Worm (Caenorhabditis elegans): ENCODE measurements around the gene srlf-13.

srlf-13 gene

DNA sequence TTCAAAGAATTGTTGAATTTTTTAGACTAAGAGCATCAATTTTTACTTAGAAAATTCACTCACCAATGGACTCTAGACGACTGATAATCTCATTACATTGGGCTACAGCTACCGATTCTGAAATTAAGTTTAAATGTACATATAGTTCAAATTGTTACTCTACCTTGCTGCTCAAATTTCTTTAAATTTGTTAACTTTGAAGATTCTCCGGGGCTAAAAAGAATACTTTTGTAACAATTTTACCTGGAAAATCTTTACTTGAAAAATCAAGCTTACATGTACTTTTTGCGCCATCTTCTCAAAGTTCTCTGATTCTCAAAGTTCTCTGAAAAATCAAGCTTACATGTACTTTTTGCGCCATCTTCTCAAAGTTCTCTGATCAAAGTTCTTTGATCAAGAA lies 16.9 kb downstream of the srlf-13 start, which contains the start of gene sdz-13:
Gene sdz-13, minus strand, starts transcription at position 101 of the 400 bp plus-strand sequence.
- TF ChIP-seq W03F9.2 (tag; optimal IDR thresholded peaks at IDR 0.05) (no peak), dao-5 (tag; optimal IDR thresholded peaks at IDR 0.05) (no peak), him-1 (tag; optimal IDR thresholded peaks at IDR 0.05) (no peak)

DNA sequence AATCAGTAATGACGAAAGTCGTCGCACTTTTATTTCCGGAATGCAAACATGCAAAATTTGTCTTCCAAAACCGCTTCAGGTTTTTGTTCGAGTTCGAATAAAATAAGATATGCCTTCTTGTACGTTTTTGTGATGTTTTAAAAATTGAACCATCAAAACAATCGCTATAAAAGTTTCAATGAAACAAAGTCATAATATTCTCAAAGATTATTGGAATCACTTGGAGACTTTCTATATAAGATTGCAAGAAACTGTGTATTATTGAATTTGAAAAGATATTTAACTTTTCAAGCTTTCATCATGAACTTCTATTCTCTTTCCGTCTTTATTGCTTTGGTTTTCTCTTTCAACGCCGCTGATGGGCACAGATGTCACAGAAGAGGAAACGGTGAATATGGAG lies 19.6 kb downstream of the srlf-13 start, which contains the start of gene fipr-14:
Gene fipr-14, plus strand, starts transcription at position 301 of the 400 bp plus-strand sequence.
- TF ChIP-seq dao-5 (tag; optimal IDR thresholded peaks at IDR 0.05) = no peak

DNA sequence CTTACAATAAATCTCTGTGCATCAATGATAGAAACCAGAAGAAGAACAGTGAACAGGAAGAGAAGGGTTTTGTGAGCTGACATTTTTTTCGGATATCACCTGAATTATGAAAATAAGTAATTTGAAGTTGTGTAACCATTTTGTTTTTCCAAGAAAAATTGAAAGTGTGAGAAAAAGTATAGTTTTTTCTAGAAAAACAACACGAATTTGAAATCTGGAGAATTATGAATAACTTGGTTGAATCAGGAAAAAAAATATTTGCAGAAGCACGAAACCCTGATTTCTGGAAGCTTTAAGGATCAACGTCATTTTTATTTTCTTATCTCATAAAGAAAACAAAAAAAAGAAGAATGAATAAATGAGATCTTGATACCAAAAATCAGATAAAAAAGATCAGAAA lies 21.9 kb downstream of the srlf-13 start, which contains the start of gene F13E9.12:
Gene F13E9.12, minus strand, starts transcription at position 101 of the 400 bp plus-strand sequence.
- TF ChIP-seq dao-5 (tag; optimal IDR thresholded peaks at IDR 0.05) = no peak
- TF ChIP-seq W03F9.2 (tag; optimal IDR thresholded peaks at IDR 0.05) = no peak
- no peak for TF ChIP-seq him-1 (tag; optimal IDR thresholded peaks at IDR 0.05)

DNA sequence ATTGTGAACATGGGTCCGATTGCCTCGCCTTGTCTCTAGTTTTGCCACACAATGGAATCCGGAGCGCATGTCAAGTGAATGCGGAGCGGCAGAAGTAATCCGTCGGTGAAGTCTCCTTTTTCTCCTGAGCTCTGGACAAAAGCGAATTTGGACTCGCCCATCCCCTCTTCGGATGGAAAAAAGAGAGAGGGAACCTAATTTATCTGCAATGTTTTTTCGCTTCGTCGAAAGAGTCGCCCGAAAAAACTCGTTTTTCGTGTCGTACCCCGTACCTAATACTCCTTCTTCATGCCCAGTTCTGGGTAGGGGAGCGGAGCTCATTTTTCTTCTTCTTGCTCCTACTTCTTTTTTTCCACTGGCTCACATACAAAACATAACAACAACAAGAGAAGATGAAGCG lies 26.3 kb downstream of the srlf-13 start:
- peak; percentile 1 for TF ChIP-seq him-1 (tag; optimal IDR thresholded peaks at IDR 0.05)
- no peak for TF ChIP-seq W03F9.2 (tag; optimal IDR thresholded peaks at IDR 0.05)
- no peak for TF ChIP-seq dao-5 (tag; optimal IDR thresholded peaks at IDR 0.05)

DNA sequence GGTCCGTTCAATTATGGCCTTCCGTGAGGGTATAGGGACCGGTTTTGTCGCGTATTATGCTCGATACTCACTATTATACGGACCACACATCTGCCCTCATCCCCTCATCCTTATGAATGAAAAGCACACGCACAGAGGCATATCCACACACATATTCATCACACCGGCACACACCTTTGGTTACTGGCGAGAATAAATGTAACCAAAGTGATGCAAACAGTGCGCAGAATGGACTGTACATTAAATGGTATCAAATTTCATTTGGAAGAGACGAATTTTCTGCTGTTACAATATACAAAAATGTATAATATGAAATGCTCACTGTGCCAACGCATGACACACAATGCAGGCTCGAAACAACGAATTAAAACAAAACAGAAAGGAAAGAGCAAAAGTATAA lies 26.8 kb downstream of the srlf-13 start:
- TF ChIP-seq W03F9.2 (tag; optimal IDR thresholded peaks at IDR 0.05) (no peak), him-1 (tag; optimal IDR thresholded peaks at IDR 0.05) (no peak), dao-5 (tag; optimal IDR thresholded peaks at IDR 0.05) (no peak)

DNA sequence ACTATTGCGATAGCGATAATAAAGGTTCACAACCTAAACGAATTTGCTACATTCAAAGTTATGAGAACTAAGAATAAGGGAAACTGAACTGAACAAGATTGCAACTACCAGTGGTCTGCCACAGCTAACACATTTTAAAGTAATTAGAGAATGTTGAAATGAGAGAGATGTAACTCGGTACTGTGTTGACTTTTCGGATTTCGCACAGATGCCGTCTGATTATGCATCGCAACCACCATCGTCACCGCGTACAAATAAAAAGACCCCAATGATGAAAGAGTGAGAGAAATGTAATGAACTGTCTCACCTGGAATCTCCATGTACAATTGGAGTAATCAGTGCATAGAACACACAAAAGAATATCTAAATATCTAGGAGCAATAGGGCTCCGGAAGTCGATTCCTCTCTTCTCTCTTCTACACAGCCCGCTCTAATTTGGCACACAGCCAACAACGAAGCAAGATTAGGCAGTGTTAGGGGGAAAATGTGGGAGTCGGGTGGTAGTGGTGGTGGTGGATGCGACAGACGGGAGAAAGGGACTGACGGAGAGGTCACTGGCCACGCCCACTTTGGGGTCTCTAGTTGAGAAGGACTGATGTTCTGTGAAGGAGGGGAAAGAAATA lies 27.7 kb downstream of the srlf-13 start, which contains the start of gene F13E9.11:
Gene F13E9.11, minus strand, starts transcription at position 507 of the 623 bp plus-strand sequence.
- TF ChIP-seq W03F9.2 (tag; optimal IDR thresholded peaks at IDR 0.05) = no peak
- no peak for TF ChIP-seq dao-5 (tag; optimal IDR thresholded peaks at IDR 0.05)
- no peak for TF ChIP-seq him-1 (tag; optimal IDR thresholded peaks at IDR 0.05)

DNA sequence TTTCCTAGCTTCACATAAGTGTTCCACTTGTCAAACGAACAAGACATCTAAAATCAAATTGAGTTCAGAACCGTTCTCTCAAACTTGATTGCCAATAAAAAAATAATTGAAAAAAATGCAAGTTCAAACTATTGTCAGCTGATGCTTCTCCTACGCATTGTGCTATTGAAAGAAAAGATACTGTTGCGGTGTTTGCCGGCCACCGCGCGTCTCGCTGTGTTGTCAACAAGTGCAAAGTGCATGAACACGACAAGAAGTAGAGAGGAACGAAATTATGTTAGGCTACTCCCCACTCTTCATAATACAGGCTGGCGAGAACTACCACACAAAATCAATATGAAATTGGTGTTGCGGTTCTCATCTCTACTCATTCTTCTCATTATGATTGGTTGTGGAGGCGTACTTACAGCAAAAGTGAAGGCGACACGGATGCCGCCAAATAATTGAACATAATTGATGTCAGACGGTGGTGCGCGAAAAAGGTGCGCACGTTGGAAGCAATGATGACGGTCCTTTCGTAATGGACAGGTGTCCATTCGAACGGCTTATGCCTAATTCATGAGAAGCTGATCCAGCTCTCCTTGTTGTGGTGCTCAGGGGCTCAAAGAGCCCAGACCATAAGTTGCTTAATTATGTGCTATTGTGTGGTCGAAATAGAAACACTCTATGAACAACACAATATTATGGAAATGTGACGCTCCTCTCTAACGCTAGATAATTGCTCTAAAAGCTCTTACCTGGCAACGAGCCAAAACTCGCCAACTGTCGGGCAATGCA lies 28.9 kb downstream of the srlf-13 start:
- TF ChIP-seq dao-5 (tag; optimal IDR thresholded peaks at IDR 0.05) (no peak), him-1 (tag; optimal IDR thresholded peaks at IDR 0.05) (no peak), W03F9.2 (tag; optimal IDR thresholded peaks at IDR 0.05) (no peak)

DNA sequence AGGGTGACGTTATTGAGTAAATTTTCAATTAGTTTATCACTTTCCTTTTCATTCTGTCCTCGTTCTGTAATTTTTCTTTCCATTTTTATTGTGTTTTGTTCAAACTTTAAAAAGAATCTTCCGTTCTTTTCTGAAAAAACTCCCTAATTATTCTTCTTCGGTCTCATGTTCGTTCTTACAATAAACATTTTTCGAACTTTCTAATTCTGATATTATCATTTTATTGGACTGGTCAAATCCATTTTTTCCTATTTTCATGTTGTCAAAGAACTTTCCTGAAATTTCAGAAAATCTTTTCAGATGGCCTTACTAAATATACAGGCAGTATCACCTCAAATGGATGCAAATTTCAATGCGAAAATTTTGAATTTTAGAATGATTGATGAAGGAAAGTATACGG lies 32.4 kb downstream of the srlf-13 start, which contains the start of gene nish-1:
Gene nish-1, plus strand, starts transcription at position 301 of the 400 bp plus-strand sequence.
- TF ChIP-seq W03F9.2 (tag; optimal IDR thresholded peaks at IDR 0.05) (no peak), him-1 (tag; optimal IDR thresholded peaks at IDR 0.05) (no peak), dao-5 (tag; optimal IDR thresholded peaks at IDR 0.05) (no peak)

DNA sequence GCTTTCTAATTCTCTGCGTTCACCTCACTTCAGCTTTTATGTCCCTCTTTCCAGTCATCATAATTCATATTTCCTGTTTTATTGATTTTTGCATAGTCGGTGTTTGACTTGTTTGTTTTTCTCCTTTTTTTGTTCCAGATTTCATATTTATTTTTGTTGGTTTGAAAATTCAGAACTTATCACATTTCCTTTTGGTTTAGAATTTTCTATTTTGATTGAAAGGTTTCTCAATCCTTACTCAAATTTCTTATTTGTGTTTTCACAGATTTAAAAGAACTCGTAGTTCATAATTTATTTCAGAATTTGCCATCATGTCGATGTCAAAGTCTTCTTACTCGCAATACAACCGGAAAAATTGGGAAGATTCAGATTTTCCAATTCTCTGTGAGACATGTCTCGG lies 35.3 kb downstream of the srlf-13 start, which contains the start of gene rbm-22:
Gene rbm-22, plus strand, starts transcription at position 301 of the 400 bp plus-strand sequence.
- TF ChIP-seq dao-5 (tag; optimal IDR thresholded peaks at IDR 0.05) = no peak
- TF ChIP-seq him-1 (tag; optimal IDR thresholded peaks at IDR 0.05) = no peak
- TF ChIP-seq W03F9.2 (tag; optimal IDR thresholded peaks at IDR 0.05) = no peak

DNA sequence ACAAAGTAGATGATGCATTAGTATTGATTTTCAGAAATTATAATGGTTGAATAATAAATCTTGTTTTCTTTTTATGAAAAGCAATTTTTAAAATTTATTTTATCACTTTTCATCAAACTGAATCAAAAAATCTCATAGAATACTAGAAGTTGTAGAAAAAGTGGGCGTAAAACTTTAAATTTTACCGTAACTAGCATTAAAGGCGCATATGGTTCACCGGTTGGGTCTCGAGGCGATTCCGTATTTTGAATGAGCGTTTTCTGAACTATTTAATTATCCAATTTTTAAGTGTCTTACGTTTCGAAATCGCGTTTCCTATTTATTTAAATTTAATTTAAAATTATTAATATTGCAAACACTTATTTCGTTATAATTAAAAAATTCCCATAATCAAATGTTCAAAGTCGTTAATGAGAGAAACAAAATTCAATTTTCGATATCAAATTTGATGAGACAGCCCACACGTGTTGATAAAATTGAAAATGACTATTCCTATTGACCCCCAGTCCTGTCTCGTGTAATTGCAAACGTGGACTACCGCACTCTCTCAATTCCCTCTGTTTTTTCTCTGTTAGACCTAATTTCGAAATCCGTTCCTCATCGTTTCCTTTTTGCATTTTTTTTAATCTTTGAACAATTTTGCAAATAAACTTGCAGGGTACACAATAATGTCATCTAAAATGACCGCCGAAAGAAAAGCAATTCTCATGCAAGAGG lies 38.0 kb downstream of the srlf-13 start, which contains the start of the genes T11G6.2 and hars-1:
Gene T11G6.2, minus strand, starts transcription at position 197 of the 717 bp plus-strand sequence.
Gene hars-1, plus strand, starts transcription at position 658 of the 717 bp plus-strand sequence.
- no peak for TF ChIP-seq dao-5 (tag; optimal IDR thresholded peaks at IDR 0.05)
- TF ChIP-seq him-1 (tag; optimal IDR thresholded peaks at IDR 0.05) = no peak
- peak; percentile 31 for TF ChIP-seq W03F9.2 (tag; optimal IDR thresholded peaks at IDR 0.05)

DNA sequence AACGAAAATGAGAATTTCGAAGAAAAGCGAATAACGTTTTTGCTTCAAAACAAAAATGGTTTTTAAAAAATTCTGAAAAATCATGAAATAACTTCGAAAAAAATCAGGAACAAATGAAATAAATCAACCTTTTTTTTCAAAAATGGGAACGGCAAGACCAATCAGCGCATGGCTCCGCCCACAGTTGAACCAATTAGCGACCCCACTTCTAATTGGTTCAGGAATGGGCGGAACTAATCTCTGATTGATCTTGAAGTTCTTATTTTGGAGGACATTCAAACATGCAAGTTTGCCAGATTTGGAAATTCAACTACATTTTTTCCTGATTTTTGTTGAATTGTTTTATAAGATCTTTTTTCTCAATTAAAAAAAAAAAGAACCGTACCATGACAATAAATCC lies 40.5 kb downstream of the srlf-13 start:
- TF ChIP-seq W03F9.2 (tag; optimal IDR thresholded peaks at IDR 0.05) = no peak
- no peak for TF ChIP-seq him-1 (tag; optimal IDR thresholded peaks at IDR 0.05)
- no peak for TF ChIP-seq dao-5 (tag; optimal IDR thresholded peaks at IDR 0.05)

DNA sequence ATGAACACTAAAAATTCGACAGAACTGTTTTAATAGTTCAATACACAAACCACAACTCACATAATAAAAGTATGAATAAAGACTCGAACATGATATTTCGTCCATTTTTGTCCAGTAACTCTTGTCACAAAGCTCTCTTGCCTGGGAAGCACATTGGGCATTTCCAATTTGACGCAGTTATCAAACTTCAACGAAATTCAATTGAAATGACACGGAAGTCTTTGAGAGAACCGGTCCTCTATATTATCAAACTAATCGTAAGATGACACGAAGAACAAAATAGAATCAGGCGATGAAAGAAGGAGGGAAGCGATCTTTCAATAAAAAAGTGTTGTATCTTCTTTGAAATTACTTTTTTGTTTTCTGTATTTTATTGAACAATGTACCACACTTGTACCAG lies 41.4 kb downstream of the srlf-13 start, which contains the start of gene T11G6.3:
Gene T11G6.3, minus strand, starts transcription at position 189 of the 400 bp plus-strand sequence.
- TF ChIP-seq him-1 (tag; optimal IDR thresholded peaks at IDR 0.05) (no peak), dao-5 (tag; optimal IDR thresholded peaks at IDR 0.05) (no peak), W03F9.2 (tag; optimal IDR thresholded peaks at IDR 0.05) (no peak)

DNA sequence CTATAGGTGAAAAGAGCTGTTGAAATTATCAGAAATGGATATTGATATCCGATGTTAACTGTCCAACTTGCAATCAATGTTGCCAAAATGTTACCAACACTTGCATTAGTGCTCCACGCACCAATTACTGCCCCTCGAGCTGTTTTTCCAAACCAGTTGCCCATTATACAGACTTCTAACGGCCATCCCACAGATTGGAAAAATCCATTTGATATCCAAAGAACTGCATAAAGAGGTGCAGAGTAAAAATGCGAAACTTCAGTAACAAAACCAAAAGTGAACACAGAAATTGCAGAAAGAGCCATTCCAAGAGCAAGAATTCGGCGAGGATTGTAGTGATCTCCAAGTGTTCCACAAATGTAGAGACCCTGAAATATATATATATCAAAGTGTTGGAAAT lies 42.4 kb downstream of the srlf-13 start:
- TF ChIP-seq W03F9.2 (tag; optimal IDR thresholded peaks at IDR 0.05) = no peak
- TF ChIP-seq him-1 (tag; optimal IDR thresholded peaks at IDR 0.05) = no peak
- TF ChIP-seq dao-5 (tag; optimal IDR thresholded peaks at IDR 0.05) = no peak

Measured in whole organism, L4/young adult.